Worm (Caenorhabditis elegans): ENCODE results near the gene F49F1.12.

- TF ChIP-seq dpl-1 (GFP tag; optimal IDR thresholded peaks at IDR 0.05) = no peak
- no peak for TF ChIP-seq nhr-90 (tag; optimal IDR thresholded peaks at IDR 0.05)
- no peak for TF ChIP-seq B0019.2 (GFP tag; conservative IDR thresholded peaks at IDR 0.05)
- TF ChIP-seq snpc-1.1 (tag; optimal IDR thresholded peaks at IDR 0.05; ENCODE audit: insufficient read depth) = no peak
- TF ChIP-seq nfya-1 (tag; optimal IDR thresholded peaks at IDR 0.05; ENCODE audit: borderline replicate concordance, insufficient read depth) = no peak
- TF ChIP-seq rec-8 (tag; optimal IDR thresholded peaks at IDR 0.05) = no peak
- TF ChIP-seq K11D2.4 (GFP tag; IDR thresholded peaks at IDR 0.05) = no peak
- TF ChIP-seq hlh-26 (GFP tag; conservative IDR thresholded peaks at IDR 0.05) = no peak
These were observed 21.5 kb upstream of the F49F1.12 start, which contains the start of gene scrm-8 for ce11 chrIV:4164392-4164791.

All from whole organism, young adult.